Worm (Caenorhabditis elegans) whole organism, young adult: ENCODE measurements around the gene T06D8.9.
A peak's percentile ranks its signal among the peaks of the same experiment; 100 is the strongest.

Experiments
- B0336.3 ChIP-seq: fragments of 200-800 bp; sonication (Bioruptor generic); IDR thresholded peaks from 2 replicates; pipeline ENCODE4 v1.3.6; 2022; ENCODE audit warnings: missing genetic modification characterization, missing compliant biosample characterization
- C06A6.2 ChIP-seq: fragments of 200-800 bp; sonication (Bioruptor generic); conservative IDR thresholded peaks from 2 replicates; pipeline ENCODE4 v1.3.6; 2022; ENCODE audit warnings: missing genetic modification characterization, missing compliant biosample characterization
- C17E4.6 ChIP-seq: fragments of 200-800 bp; sonication (Bioruptor generic); IDR thresholded peaks from 2 replicates; pipeline ENCODE4 v1.3.6; 2022; ENCODE audit warnings: missing genetic modification reagents, missing genetic modification characterization, missing compliant biosample characterization
- D2030.7 ChIP-seq: fragments of 200-800 bp; sonication (Bioruptor generic); IDR thresholded peaks from 2 replicates; pipeline ENCODE4 v1.3.6; 2022; ENCODE audit warnings: missing genetic modification reagents, missing genetic modification characterization, missing compliant biosample characterization
- F10E7.11 ChIP-seq: sonication (generic microtip); optimal IDR thresholded peaks from 2 replicates; lab custom pipeline; 2017; ENCODE audit warnings: mild to moderate bottlenecking, missing genetic modification characterization, moderate library complexity, missing compliant biosample characterization
- F22D6.2 ChIP-seq: sonication (generic microtip); optimal IDR thresholded peaks from 2 replicates; lab custom pipeline; 2016; ENCODE audit warnings: mild to moderate bottlenecking, missing genetic modification characterization, missing compliant biosample characterization
- F37B4.10 ChIP-seq: fragments of 200-800 bp; sonication (Bioruptor generic); IDR thresholded peaks from 2 replicates; pipeline ENCODE4 v1.3.6; 2022; ENCODE audit warnings: missing genetic modification characterization, missing compliant biosample characterization
- F55B11.4 ChIP-seq: sonication (generic microtip); optimal IDR thresholded peaks from 2 replicates; lab custom pipeline; 2016; ENCODE audit warnings: missing compliant biosample characterization, missing genetic modification characterization, borderline replicate concordance; ENCODE audit not compliant: insufficient read depth
- F57A8.1 ChIP-seq: fragments of 200-800 bp; sonication (Bioruptor generic); optimal IDR thresholded peaks from 2 replicates; lab custom pipeline; 2018; ENCODE audit warnings: mild to moderate bottlenecking, missing genetic modification characterization, moderate library complexity, missing compliant biosample characterization
- K12H6.12 ChIP-seq: fragments of 200-800 bp; sonication (Bioruptor generic); optimal IDR thresholded peaks from 2 replicates; lab custom pipeline; 2018; ENCODE audit warnings: mild to moderate bottlenecking, missing genetic modification characterization, missing compliant biosample characterization
- T26A5.8 ChIP-seq: sonication (generic microtip); optimal IDR thresholded peaks from 2 replicates; lab custom pipeline; 2016; ENCODE audit warnings: missing genetic modification characterization, missing compliant biosample characterization
- Y95B8A.8 ChIP-seq: fragments of 200-800 bp; sonication (Bioruptor generic); IDR thresholded peaks from 2 replicates; pipeline ENCODE4 v1.3.6; 2022; ENCODE audit warnings: missing genetic modification reagents, missing genetic modification characterization, missing compliant biosample characterization
- ama-1 ChIP-seq, 3 experiments: fragments of 150-350 bp in 1 of 3; sonication (generic microtip) in 2 of 3; optimal IDR thresholded peaks; 2 replicates each; lab custom pipeline; 2014 to 2018; ENCODE audit warnings: missing biosample characterization in 2 of 3, missing genetic modification characterization in 2 of 3, missing genetic modification reagents in 2 of 3
- aptf-3 ChIP-seq: fragments of 200-800 bp; sonication (Bioruptor generic); IDR thresholded peaks from 2 replicates; pipeline ENCODE4 v1.3.6; 2022; ENCODE audit warnings: missing genetic modification characterization, missing compliant biosample characterization
- atf-7 ChIP-seq: sonication (generic microtip); optimal IDR thresholded peaks from 2 replicates; lab custom pipeline; 2017; ENCODE audit warnings: mild to moderate bottlenecking, missing genetic modification characterization, missing compliant biosample characterization
- attf-3 ChIP-seq: fragments of 200-800 bp; sonication (Bioruptor generic); conservative IDR thresholded peaks from 2 replicates; pipeline ENCODE4 v1.3.6; 2022; ENCODE audit warnings: missing genetic modification reagents, missing genetic modification characterization, missing compliant biosample characterization
- attf-5 ChIP-seq: fragments of 200-800 bp; sonication (Bioruptor generic); optimal IDR thresholded peaks from 2 replicates; lab custom pipeline; 2018; ENCODE audit warnings: mild to moderate bottlenecking, missing genetic modification characterization, missing compliant biosample characterization
- bed-1 ChIP-seq: fragments of 200-800 bp; sonication (Bioruptor generic); IDR thresholded peaks from 2 replicates; pipeline ENCODE4 v1.3.6; 2022; ENCODE audit warnings: missing genetic modification reagents, missing genetic modification characterization, missing compliant biosample characterization
- ccch-3 ChIP-seq: fragments of 200-800 bp; sonication (Bioruptor generic); optimal IDR thresholded peaks from 2 replicates; lab custom pipeline; 2018; ENCODE audit warnings: mild to moderate bottlenecking, missing genetic modification characterization, missing compliant biosample characterization
- ceh-100 ChIP-seq: fragments of 200-800 bp; sonication (Bioruptor generic); IDR thresholded peaks from 2 replicates; pipeline ENCODE4 v1.3.6; 2022; ENCODE audit warnings: missing genetic modification reagents, missing genetic modification characterization, missing compliant biosample characterization
- ceh-79 ChIP-seq: sonication (generic microtip); optimal IDR thresholded peaks from 2 replicates; lab custom pipeline; 2017; ENCODE audit warnings: mild to moderate bottlenecking, missing genetic modification characterization, missing compliant biosample characterization
- dox-1 ChIP-seq: fragments of 200-800 bp; sonication (Bioruptor generic); IDR thresholded peaks from 2 replicates; pipeline ENCODE4 v1.3.6; 2022; ENCODE audit warnings: missing genetic modification reagents, missing genetic modification characterization, missing compliant biosample characterization
- egl-44 ChIP-seq: fragments of 200-800 bp; sonication (Bioruptor generic); IDR thresholded peaks from 2 replicates; pipeline ENCODE4 v1.3.6; 2022; ENCODE audit warnings: missing genetic modification reagents, missing genetic modification characterization, missing compliant biosample characterization
- fkh-3 ChIP-seq: sonication (generic microtip); optimal IDR thresholded peaks from 2 replicates; lab custom pipeline; 2016; ENCODE audit warnings: mild to moderate bottlenecking, missing genetic modification characterization, missing compliant biosample characterization
- him-1 ChIP-seq: sonication (generic microtip); optimal IDR thresholded peaks from 2 replicates; lab custom pipeline; 2016; ENCODE audit warnings: missing genotype, missing genetic modification reagents, missing genetic modification characterization, missing compliant biosample characterization
- hlh-26 ChIP-seq: fragments of 200-800 bp; sonication (Bioruptor generic); conservative IDR thresholded peaks from 2 replicates; pipeline ENCODE4 v1.3.6; 2022; ENCODE audit warnings: missing genetic modification reagents, missing genetic modification characterization, missing compliant biosample characterization
- hmg-20 ChIP-seq: fragments of 200-800 bp; sonication (Bioruptor generic); IDR thresholded peaks from 2 replicates; pipeline ENCODE4 v1.3.6; 2022; ENCODE audit warnings: missing genetic modification reagents, missing genetic modification characterization, missing compliant biosample characterization
- lag-1 ChIP-seq: fragments of 200-800 bp; sonication (Bioruptor generic); IDR thresholded peaks from 2 replicates; pipeline ENCODE4 v1.3.6; 2022; ENCODE audit warnings: missing genetic modification reagents, missing genetic modification characterization, missing compliant biosample characterization
- let-607 ChIP-seq, 2 experiments: fragments of 200-800 bp in 1 of 2; sonication (Bioruptor generic) in 1 of 2; sonication (generic microtip) in 1 of 2; optimal IDR thresholded peaks; 2 replicates each; lab custom pipeline; 2016 to 2018; ENCODE audit warnings: mild to moderate bottlenecking in 2 of 2, missing compliant biosample characterization in 2 of 2, missing genetic modification characterization in 2 of 2, moderate library complexity in 2 of 2, missing genotype in 1 of 2
- lin-26 ChIP-seq: fragments of 200-800 bp; sonication (Bioruptor generic); IDR thresholded peaks from 2 replicates; pipeline ENCODE4 v1.3.6; 2022; ENCODE audit warnings: missing genetic modification reagents, missing genetic modification characterization, missing compliant biosample characterization
- lsl-1 ChIP-seq: fragments of 200-800 bp; sonication (Bioruptor generic); optimal IDR thresholded peaks from 2 replicates; lab custom pipeline; 2018; ENCODE audit warnings: mild to moderate bottlenecking, missing genetic modification characterization, moderate library complexity, missing compliant biosample characterization
- lsy-27 ChIP-seq: sonication (generic microtip); optimal IDR thresholded peaks from 2 replicates; lab custom pipeline; 2017; ENCODE audit warnings: missing genetic modification characterization, mild to moderate bottlenecking, missing compliant biosample characterization, antibody characterized with exemption, missing genotype, borderline replicate concordance; ENCODE audit not compliant: insufficient read depth
- madf-6 ChIP-seq: fragments of 200-800 bp; sonication (Bioruptor generic); IDR thresholded peaks from 2 replicates; pipeline ENCODE4 v1.3.6; 2022; ENCODE audit warnings: missing genetic modification reagents, missing genetic modification characterization, missing compliant biosample characterization
- mcd-1 ChIP-seq: fragments of 200-800 bp; sonication (Bioruptor generic); IDR thresholded peaks from 2 replicates; pipeline ENCODE4 v1.3.6; 2022; ENCODE audit warnings: missing genetic modification reagents, missing genetic modification characterization, missing compliant biosample characterization
- mxl-1 ChIP-seq: sonication (generic microtip); optimal IDR thresholded peaks from 2 replicates; lab custom pipeline; 2016; ENCODE audit warnings: missing genetic modification characterization, missing compliant biosample characterization
- nhr-179 ChIP-seq: sonication (generic microtip); optimal IDR thresholded peaks from 2 replicates; lab custom pipeline; 2016; ENCODE audit warnings: mild to moderate bottlenecking, missing genetic modification characterization, missing compliant biosample characterization
- pha-4 ChIP-seq: fragments of 150-350 bp; sonication (generic microtip); optimal IDR thresholded peaks from 2 replicates; lab custom pipeline; 2014; ENCODE audit warnings: missing biosample characterization, missing genetic modification reagents, missing genetic modification characterization
- rec-8 ChIP-seq, 2 experiments: sonication (generic microtip); optimal IDR thresholded peaks; 2 replicates each; lab custom pipeline; 2016; ENCODE audit warnings: mild to moderate bottlenecking in 2 of 2, missing genetic modification characterization in 2 of 2, missing genetic modification reagents in 2 of 2, missing genotype in 2 of 2, missing biosample characterization in 1 of 2, missing compliant biosample characterization in 1 of 2, moderate library complexity in 1 of 2
- repo-1 ChIP-seq: sonication (generic microtip); optimal IDR thresholded peaks from 2 replicates; lab custom pipeline; 2017; ENCODE audit warnings: mild to moderate bottlenecking, missing genetic modification characterization, missing compliant biosample characterization
- rpc-1 ChIP-seq, 2 experiments: fragments of 150-350 bp in 1 of 2; sonication (generic microtip) in 1 of 2; optimal IDR thresholded peaks; 2 replicates each; lab custom pipeline; 2014 to 2018; ENCODE audit warnings: missing biosample characterization in 1 of 2, missing genetic modification characterization in 1 of 2, missing genetic modification reagents in 1 of 2, missing genotype in 1 of 2
- snpc-3.4 ChIP-seq: sonication (generic microtip); optimal IDR thresholded peaks from 2 replicates; lab custom pipeline; 2017; ENCODE audit warnings: missing genetic modification characterization, mild to moderate bottlenecking, missing compliant biosample characterization, antibody characterized with exemption, moderate library complexity, missing genotype, missing genetic modification reagents
- snpc-4 ChIP-seq, 5 experiments: fragments of 150-350 bp in 1 of 5; sonication (generic microtip) in 4 of 5; optimal IDR thresholded peaks; 2 replicates each; lab custom pipeline; 2014 to 2018; ENCODE audit warnings: missing genetic modification characterization in 5 of 5, missing biosample characterization in 3 of 5, antibody characterized with exemption in 2 of 5, mild to moderate bottlenecking in 2 of 5, missing compliant biosample characterization in 2 of 5, missing genotype in 2 of 5, moderate library complexity in 2 of 5, missing genetic modification reagents in 1 of 5
- sptf-2 ChIP-seq: fragments of 200-800 bp; sonication (Bioruptor generic); optimal IDR thresholded peaks from 2 replicates; lab custom pipeline; 2018; ENCODE audit warnings: mild to moderate bottlenecking, missing genetic modification characterization, missing compliant biosample characterization
- tbp1 ChIP-seq: fragments of 200-800 bp; sonication (Bioruptor generic); optimal IDR thresholded peaks from 2 replicates; lab custom pipeline; 2018; ENCODE audit warnings: mild to moderate bottlenecking, missing genetic modification characterization, missing compliant biosample characterization
- ztf-28 ChIP-seq: fragments of 200-800 bp; sonication (Bioruptor generic); IDR thresholded peaks from 2 replicates; pipeline ENCODE4 v1.3.6; 2022; ENCODE audit warnings: missing genetic modification reagents, missing genetic modification characterization, missing compliant biosample characterization
- ztf-6 ChIP-seq: fragments of 200-800 bp; sonication (Bioruptor generic); IDR thresholded peaks from 2 replicates; pipeline ENCODE4 v1.3.6; 2022; ENCODE audit warnings: missing genetic modification reagents, missing genetic modification characterization, missing compliant biosample characterization

T06D8.9 gene

DNA sequence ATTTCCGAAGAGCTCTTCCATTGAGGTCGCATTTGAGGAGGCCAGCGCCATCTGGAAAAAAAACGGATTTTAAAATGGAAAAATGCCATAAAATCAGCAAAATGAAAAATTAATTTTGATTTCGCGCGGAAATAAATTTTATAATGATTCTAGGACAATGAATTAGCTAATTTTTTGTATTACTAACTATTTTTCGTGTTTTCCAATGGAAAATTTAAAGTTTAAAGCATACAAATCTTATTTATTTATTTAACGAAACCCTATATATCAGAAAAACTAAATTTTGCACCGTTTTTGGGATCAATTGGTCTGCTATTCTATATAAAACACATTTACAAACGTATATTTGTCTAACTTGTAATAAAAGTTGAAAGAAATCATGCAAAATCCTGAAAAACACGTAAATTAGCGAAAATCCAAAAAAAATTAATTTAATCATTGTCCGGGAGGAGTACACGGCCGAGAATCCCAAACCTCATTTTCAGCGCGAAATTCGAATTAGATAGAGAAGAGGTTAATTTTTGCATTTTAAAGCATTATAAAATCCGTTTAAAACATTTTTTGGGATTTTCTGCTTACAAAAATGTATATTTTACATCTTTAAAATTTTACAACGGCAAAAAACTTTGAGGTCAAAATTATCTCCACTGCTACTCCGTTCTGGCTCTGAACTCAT, 50.9 kb downstream of the T06D8.9 start, which contains the start of gene C47G2.3 (continued):
- TF ChIP-seq ceh-100 (GFP tag; lab: Robert Waterston, UW) (no peak), F10E7.11 (tag; lab: Kevin White, UChicago) (no peak), lin-26 (GFP tag; lab: Robert Waterston, UW) (no peak), F57A8.1 (GFP tag; lab: Kevin White, UChicago) (no peak), Y95B8A.8 (GFP tag; lab: Robert Waterston, UW) (no peak), mcd-1 (peak; percentile 66), mxl-1 (tag; lab: Kevin White, UChicago) (no peak), fkh-3 (no peak), nhr-179 (no peak), pha-4 (no peak), ztf-28 (GFP tag; lab: Robert Waterston, UW) (no peak), hmg-20 (GFP tag; lab: Robert Waterston, UW) (0 out of 2 replicates have a peak, but pooled peaks have one; percentile 26), D2030.7 (GFP tag; lab: Robert Waterston, UW) (peak; percentile 56), hlh-26 (GFP tag; lab: Robert Waterston, UW) (no peak), lag-1 (GFP tag; lab: Robert Waterston, UW) (no peak), bed-1 (GFP tag; lab: Robert Waterston, UW) (no peak), repo-1 (tag; lab: Kevin White, UChicago) (no peak), let-607 (tag; optimal IDR thresholded peaks at IDR 0.05; lab: Kevin White, UChicago) (peak in 1 of 2 experiments; percentile 51), B0336.3 (no peak), madf-6 (peak; percentile 74), snpc-4 (GFP tag; optimal IDR thresholded peaks at IDR 0.05; lab: Kevin White, UChicago) (peak; percentile 25), snpc-4 (tag; optimal IDR thresholded peaks at IDR 0.05; lab: Kevin White, UChicago) (peak in 2 of 4 experiments; percentile 45 to 49), tbp1 (GFP tag; lab: Kevin White, UChicago) (peak; percentile 18), C17E4.6 (GFP tag; lab: Robert Waterston, UW) (no peak), K12H6.12 (tag; lab: Kevin White, UChicago) (no peak), atf-7 (tag; lab: Kevin White, UChicago) (no peak), ceh-79 (tag; lab: Kevin White, UChicago) (no peak), snpc-3.4 (tag; lab: Kevin White, UChicago) (peak; percentile 70), lsy-27 (no peak), lsl-1 (GFP tag; lab: Kevin White, UChicago) (peak; percentile 49), attf-5 (no peak), ztf-6 (no peak), attf-3 (GFP tag; lab: Robert Waterston, UW) (no peak), F55B11.4 (tag; lab: Kevin White, UChicago) (no peak), dox-1 (GFP tag; lab: Robert Waterston, UW) (peak; percentile 31; the same call in 1 of the 2 replicates), egl-44 (GFP tag; lab: Robert Waterston, UW) (no peak), him-1 (peak; percentile 38), rpc-1 (optimal IDR thresholded peaks at IDR 0.05; lab: Kevin White, UChicago) (no peak), rpc-1 (tag; optimal IDR thresholded peaks at IDR 0.05; lab: Kevin White, UChicago) (no peak), F22D6.2 (tag; lab: Kevin White, UChicago) (no peak), T26A5.8 (no peak), ccch-3 (GFP tag; lab: Kevin White, UChicago) (peak; percentile 13), rec-8 (tag; optimal IDR thresholded peaks at IDR 0.05; lab: Kevin White, UChicago) (peak in 1 of 2 experiments; percentile 25), F37B4.10 (GFP tag; lab: Robert Waterston, UW) (no peak), ama-1 (optimal IDR thresholded peaks at IDR 0.05; lab: Kevin White, UChicago) (no peak), ama-1 (GFP tag; optimal IDR thresholded peaks at IDR 0.05; lab: Kevin White, UChicago) (peak in 1 of 2 experiments; percentile 6), C06A6.2 (GFP tag; lab: Robert Waterston, UW) (no peak), sptf-2 (GFP tag; lab: Kevin White, UChicago) (no peak), aptf-3 (GFP tag; lab: Robert Waterston, UW) (no peak)
